Worm (Caenorhabditis elegans): Measurements from ENCODE around the gene mlt-4.

The mlt-4 gene

ce11 chrV:20234439-20234838 is 54.8 kb downstream of the mlt-4 start:
- TF ChIP-seq rcor-1 (GFP tag; IDR thresholded peaks at IDR 0.05) (no peak), F37B4.10 (GFP tag; IDR thresholded peaks at IDR 0.05) (no peak), snpc-4 (GFP tag; optimal IDR thresholded peaks at IDR 0.05) (no peak), snpc-4 (tag; optimal IDR thresholded peaks at IDR 0.05) (no peak), rec-8 (tag; optimal IDR thresholded peaks at IDR 0.05) (no peak), sdz-38 (tag; optimal IDR thresholded peaks at IDR 0.05) (no peak), C17E4.6 (GFP tag; IDR thresholded peaks at IDR 0.05) (no peak), cebp-1 (GFP tag; IDR thresholded peaks at IDR 0.05) (no peak), cebp-1 (tag; optimal IDR thresholded peaks at IDR 0.05) (peak; percentile 21), mcd-1 (GFP tag; IDR thresholded peaks at IDR 0.05) (no peak), ztf-22 (GFP tag; optimal IDR thresholded peaks at IDR 0.05) (no peak), tbp1 (GFP tag; optimal IDR thresholded peaks at IDR 0.05) (peak; percentile 65), Y53G8AR.9 (GFP tag; conservative IDR thresholded peaks at IDR 0.05) (peak; percentile 45; the same call in 1 of the 2 replicates), B0035.1 (tag; optimal IDR thresholded peaks at IDR 0.05) (no peak), snpc-1.3 (tag; optimal IDR thresholded peaks at IDR 0.05; ENCODE audit: insufficient read depth) (no peak), him-1 (tag; optimal IDR thresholded peaks at IDR 0.05) (peak; percentile 3), snpc-3.4 (tag; optimal IDR thresholded peaks at IDR 0.05) (no peak), egl-44 (GFP tag; IDR thresholded peaks at IDR 0.05) (no peak), somi-1 (GFP tag; optimal IDR thresholded peaks at IDR 0.05) (no peak), fkh-3 (tag; optimal IDR thresholded peaks at IDR 0.05) (no peak), ama-1 (optimal IDR thresholded peaks at IDR 0.05) (no peak), ama-1 (GFP tag; optimal IDR thresholded peaks at IDR 0.05) (no peak), mel-28 (tag; optimal IDR thresholded peaks at IDR 0.05; ENCODE audit: borderline replicate concordance) (no peak), efl-1 (GFP tag; optimal IDR thresholded peaks at IDR 0.05) (no peak), tlf-1 (GFP tag; optimal IDR thresholded peaks at IDR 0.05) (no peak), hlh-12 (tag; optimal IDR thresholded peaks at IDR 0.05) (no peak), nfyb-1 (GFP tag; IDR thresholded peaks at IDR 0.05) (peak; percentile 50), gei-17 (GFP tag; optimal IDR thresholded peaks at IDR 0.05) (no peak), aptf-3 (GFP tag; IDR thresholded peaks at IDR 0.05) (0 out of 2 replicates have a peak, but pooled peaks have one; percentile 33), lin-40 (tag; optimal IDR thresholded peaks at IDR 0.05) (no peak), nhr-80 (tag; optimal IDR thresholded peaks at IDR 0.05) (no peak), T07F8.4 (tag; optimal IDR thresholded peaks at IDR 0.05) (no peak), atf-7 (tag; optimal IDR thresholded peaks at IDR 0.05) (no peak), madf-10 (tag; optimal IDR thresholded peaks at IDR 0.05) (no peak), ceh-79 (tag; optimal IDR thresholded peaks at IDR 0.05) (no peak), ZK185.1 (tag; optimal IDR thresholded peaks at IDR 0.05; ENCODE audit: poor library complexity, severe bottlenecking) (no peak), lsl-1 (GFP tag; optimal IDR thresholded peaks at IDR 0.05) (no peak), ceh-91 (GFP tag; IDR thresholded peaks at IDR 0.05) (no peak), nhr-179 (tag; optimal IDR thresholded peaks at IDR 0.05) (no peak), sea-2 (GFP tag; IDR thresholded peaks at IDR 0.05) (no peak), ztf-28 (GFP tag; IDR thresholded peaks at IDR 0.05) (no peak), pha-4 (tag; optimal IDR thresholded peaks at IDR 0.05) (no peak), repo-1 (tag; optimal IDR thresholded peaks at IDR 0.05) (no peak), ceh-27 (GFP tag; optimal IDR thresholded peaks at IDR 0.05) (no peak), aptf-2 (GFP tag; conservative IDR thresholded peaks at IDR 0.05) (no peak), lag-1 (GFP tag; IDR thresholded peaks at IDR 0.05) (no peak), F55B11.4 (tag; optimal IDR thresholded peaks at IDR 0.05; ENCODE audit: borderline replicate concordance, insufficient read depth) (no peak), ztf-6 (GFP tag; IDR thresholded peaks at IDR 0.05) (no peak), lsy-27 (tag; optimal IDR thresholded peaks at IDR 0.05; ENCODE audit: borderline replicate concordance, insufficient read depth) (no peak), zim-3 (tag; optimal IDR thresholded peaks at IDR 0.05) (no peak)

Measured in whole organism, young adult.